Worm (Caenorhabditis elegans): ENCODE measurements around the gene Y52E8A.6.

Gene Y52E8A.6

DNA sequence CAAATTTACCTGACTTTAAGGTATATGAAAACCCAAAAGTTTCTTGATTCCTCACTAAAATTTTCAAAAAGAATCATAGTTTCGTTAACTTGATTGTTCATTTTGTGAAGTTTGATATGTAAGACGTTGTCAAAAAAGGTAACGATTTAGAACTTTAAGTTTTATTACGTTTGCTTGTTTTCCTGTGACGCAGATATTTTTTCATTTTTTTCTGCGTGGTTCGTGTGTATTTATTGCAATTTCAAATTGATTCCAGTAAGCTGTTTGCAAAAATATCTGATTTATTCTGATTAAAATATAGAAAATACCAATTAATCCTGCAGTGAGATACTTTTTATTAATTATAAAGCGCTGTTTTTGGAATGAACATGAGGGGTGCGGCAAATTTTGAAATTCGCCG, 3.8 kb downstream of the Y52E8A.6 start, which contains the start of gene srw-40:
Gene srw-40 (minus strand): TSS at position 101 of the 400 bp plus-strand sequence.
- TF ChIP-seq nhr-6 (tag; optimal IDR thresholded peaks at IDR 0.05) (no peak), blmp-1 (tag; optimal IDR thresholded peaks at IDR 0.05; ENCODE audit: insufficient read depth) (no peak), ztf-4 (tag; optimal IDR thresholded peaks at IDR 0.05) (no peak), unc-55 (GFP tag; optimal IDR thresholded peaks at IDR 0.05) (no peak), ama-1 (optimal IDR thresholded peaks at IDR 0.05) (no peak), nhr-10 (tag; optimal IDR thresholded peaks at IDR 0.05) (no peak)

DNA sequence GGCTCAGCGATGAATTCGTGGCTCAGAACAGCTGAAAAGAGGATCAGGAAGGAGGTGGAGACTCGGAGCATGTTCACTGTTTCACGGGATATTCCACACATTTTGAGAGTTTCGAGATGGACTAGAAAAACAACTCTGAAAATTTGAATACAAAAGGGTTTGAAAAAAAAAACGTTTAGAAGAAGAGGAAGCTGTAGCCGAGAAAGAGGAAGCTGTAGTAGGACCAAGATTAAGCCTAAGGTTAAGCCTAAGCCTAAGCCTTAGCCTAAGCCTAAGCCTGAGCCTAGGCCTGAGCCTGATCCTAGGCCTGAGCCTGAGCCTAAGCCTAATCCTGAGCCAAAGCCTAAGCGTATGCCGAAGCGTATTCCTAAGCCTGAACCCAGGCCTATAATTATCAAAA, 7.7 kb downstream of the Y52E8A.6 start, which contains the start of gene plep-1:
Gene plep-1 (minus strand): TSS at position 101 of the 400 bp plus-strand sequence.
- TF ChIP-seq elt-3 (tag; optimal IDR thresholded peaks at IDR 0.05) (no peak), ceh-82 (tag; optimal IDR thresholded peaks at IDR 0.05) (no peak), sem-4 (tag; optimal IDR thresholded peaks at IDR 0.05) (no peak), lin-11 (tag; optimal IDR thresholded peaks at IDR 0.05) (no peak), zag-1 (tag; optimal IDR thresholded peaks at IDR 0.05) (no peak), sma-3 (GFP tag; optimal IDR thresholded peaks at IDR 0.05) (no peak), blmp-1 (tag; optimal IDR thresholded peaks at IDR 0.05; ENCODE audit: insufficient read depth) (no peak), unc-55 (GFP tag; optimal IDR thresholded peaks at IDR 0.05) (no peak), R02D3.7 (tag; optimal IDR thresholded peaks at IDR 0.05) (no peak), mdl-1 (tag; optimal IDR thresholded peaks at IDR 0.05) (no peak), ztf-1 (GFP tag; conservative IDR thresholded peaks at IDR 0.05) (no peak), nhr-12 (tag; optimal IDR thresholded peaks at IDR 0.05) (no peak), F13H6.1 (tag; optimal IDR thresholded peaks at IDR 0.05) (no peak), nhr-237 (tag; optimal IDR thresholded peaks at IDR 0.05) (no peak), ztf-4 (tag; optimal IDR thresholded peaks at IDR 0.05) (no peak), alr-1 (tag; optimal IDR thresholded peaks at IDR 0.05) (no peak), unc-39 (tag; optimal IDR thresholded peaks at IDR 0.05) (no peak), ZK546.5 (tag; optimal IDR thresholded peaks at IDR 0.05) (no peak), ztf-11 (tag; optimal IDR thresholded peaks at IDR 0.05) (no peak)

DNA sequence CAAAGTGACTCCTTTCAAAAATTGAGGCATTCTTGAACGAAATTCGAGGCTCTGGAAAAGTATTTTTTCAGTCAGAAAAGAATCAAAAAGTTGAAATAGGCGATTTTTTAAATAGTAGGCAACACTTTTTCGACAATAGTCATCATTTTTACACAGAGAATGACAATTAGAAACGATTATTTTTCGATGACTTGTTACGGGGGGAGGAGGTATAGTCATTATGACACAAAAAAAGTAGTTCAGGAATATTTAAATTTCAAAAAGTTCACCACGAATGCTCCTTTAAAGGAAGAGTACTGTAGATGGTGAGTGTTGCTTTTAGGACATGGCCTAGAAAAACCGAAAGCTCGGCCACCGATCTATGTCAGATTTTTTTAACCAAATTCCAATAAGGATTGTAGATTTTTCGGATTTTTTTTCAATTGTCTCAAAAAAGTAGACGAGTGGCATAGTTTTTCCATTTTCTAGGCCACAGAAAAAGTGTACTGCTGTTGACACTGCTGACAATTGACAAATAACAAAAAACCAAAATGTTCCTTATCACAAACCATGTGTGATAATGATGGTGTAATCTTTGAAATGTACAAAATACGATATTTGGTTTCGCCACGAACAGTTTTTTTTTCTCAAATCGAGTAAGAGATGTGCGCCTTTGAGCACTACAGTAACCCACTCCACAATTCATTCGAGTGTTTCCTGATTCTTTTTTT, 12.7 kb downstream of the Y52E8A.6 start, which contains the start of gene Y52E8A.3:
Gene Y52E8A.3 (minus strand): TSS at position 51 of the 710 bp plus-strand sequence.
- TF ChIP-seq elt-3 (tag; optimal IDR thresholded peaks at IDR 0.05) (no peak), unc-62 (GFP tag; optimal IDR thresholded peaks at IDR 0.05) (no peak), lin-39 (tag; optimal IDR thresholded peaks at IDR 0.05) (no peak), mdl-1 (tag; optimal IDR thresholded peaks at IDR 0.05) (no peak), nhr-23 (tag; optimal IDR thresholded peaks at IDR 0.05) (no peak), peb-1 (tag; optimal IDR thresholded peaks at IDR 0.05) (no peak), ztf-11 (tag; optimal IDR thresholded peaks at IDR 0.05) (no peak), aly-2 (tag; optimal IDR thresholded peaks at IDR 0.05) (no peak), skn-1 (tag; optimal IDR thresholded peaks at IDR 0.05) (no peak), nhr-77 (tag; optimal IDR thresholded peaks at IDR 0.05) (no peak)

DNA sequence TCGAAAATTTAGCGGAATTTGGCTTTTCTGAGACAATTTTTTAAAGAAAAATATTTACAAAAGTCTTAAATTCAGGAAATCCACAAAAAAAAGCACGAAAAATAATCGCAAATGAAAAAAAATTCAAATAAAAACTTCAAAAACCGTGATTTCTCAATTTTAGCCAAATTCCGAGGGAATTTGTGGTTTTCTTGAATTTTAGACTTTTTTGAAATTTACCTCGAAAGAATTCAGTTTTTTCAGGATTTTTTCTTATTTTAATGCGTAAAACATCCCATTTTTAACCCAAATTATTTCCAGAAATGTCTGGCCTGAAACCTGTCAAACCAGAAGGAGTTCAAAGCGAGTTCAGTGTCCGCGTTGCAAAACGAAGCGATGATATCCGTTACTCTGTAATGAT, 18.5 kb downstream of the Y52E8A.6 start, which contains the start of gene gtf-2F1:
Gene gtf-2F1 (plus strand): TSS at position 301 of the 400 bp plus-strand sequence.
- no peak for TF ChIP-seq unc-55 (GFP tag; optimal IDR thresholded peaks at IDR 0.05)
- no peak for TF ChIP-seq nhr-11 (tag; optimal IDR thresholded peaks at IDR 0.05)
- TF ChIP-seq egl-27 (tag; optimal IDR thresholded peaks at IDR 0.05), result no peak
- TF ChIP-seq sma-3 (GFP tag; optimal IDR thresholded peaks at IDR 0.05), result no peak
- TF ChIP-seq nhr-25 (tag; optimal IDR thresholded peaks at IDR 0.05), result no peak
- no peak for TF ChIP-seq mab-5 (tag; optimal IDR thresholded peaks at IDR 0.05)
- TF ChIP-seq lin-13 (GFP tag; optimal IDR thresholded peaks at IDR 0.05), result no peak
- TF ChIP-seq ztf-11 (tag; optimal IDR thresholded peaks at IDR 0.05), result no peak
- TF ChIP-seq ztf-4 (tag; optimal IDR thresholded peaks at IDR 0.05), result no peak
- TF ChIP-seq snpc-4 (tag; optimal IDR thresholded peaks at IDR 0.05), result no peak
- TF ChIP-seq fos-1 (tag; optimal IDR thresholded peaks at IDR 0.05), result no peak
- no peak for TF ChIP-seq blmp-1 (tag; optimal IDR thresholded peaks at IDR 0.05; ENCODE audit: insufficient read depth)
- TF ChIP-seq unc-39 (tag; optimal IDR thresholded peaks at IDR 0.05), result no peak
- no peak for TF ChIP-seq gmeb-1 (tag; optimal IDR thresholded peaks at IDR 0.05)

Measured in whole organism, L2 larva.